Worm (Caenorhabditis elegans) whole organism, L3 larva: ENCODE measurements around the gene K10B2.4.

Experiments used
- R02D3.7 ChIP-seq: fragments of 150-350 bp; optimal IDR thresholded peaks from 2 replicates; lab custom pipeline; 2014; ENCODE audit warnings: missing biosample characterization, missing genetic modification characterization
- ZK546.5 ChIP-seq: sonication (generic microtip); optimal IDR thresholded peaks from 2 replicates; lab custom pipeline; 2017; ENCODE audit warnings: missing biosample characterization, missing genetic modification characterization
- aly-2 ChIP-seq: fragments of 150-350 bp; optimal IDR thresholded peaks from 2 replicates; lab custom pipeline; 2014; ENCODE audit warnings: missing biosample characterization, missing genetic modification characterization
- elt-3 ChIP-seq, 3 experiments: fragments of 150-350 bp in 1 of 3; sonication (generic microtip) in 2 of 3; optimal IDR thresholded peaks; 2 replicates in 2 of 3; 4 replicates in 1 of 3; lab custom pipeline; 2014 to 2017; ENCODE audit warnings: missing biosample characterization in 3 of 3, missing genetic modification characterization in 3 of 3
- hmg-11 ChIP-seq: sonication (generic microtip); optimal IDR thresholded peaks from 2 replicates; lab custom pipeline; 2016; ENCODE audit warnings: missing genetic modification characterization, missing compliant biosample characterization
- lsy-12 ChIP-seq: sonication (generic microtip); optimal IDR thresholded peaks from 2 replicates; lab custom pipeline; 2016; ENCODE audit warnings: mild to moderate bottlenecking, missing genetic modification characterization, missing compliant biosample characterization
- nhr-12 ChIP-seq: fragments of 150-350 bp; optimal IDR thresholded peaks from 2 replicates; lab custom pipeline; 2014; ENCODE audit warnings: missing biosample characterization, missing genetic modification characterization
- nhr-25 ChIP-seq: sonication (generic microtip); optimal IDR thresholded peaks from 2 replicates; lab custom pipeline; 2017; ENCODE audit warnings: missing biosample characterization, missing genetic modification characterization
- nhr-28 ChIP-seq: fragments of 150-350 bp; optimal IDR thresholded peaks from 2 replicates; lab custom pipeline; 2014; ENCODE audit warnings: missing biosample characterization, missing genetic modification characterization
- nhr-77 ChIP-seq: fragments of 150-350 bp; optimal IDR thresholded peaks from 2 replicates; lab custom pipeline; 2014; ENCODE audit warnings: missing biosample characterization, missing genetic modification characterization
- snpc-4 ChIP-seq: fragments of 150-350 bp; optimal IDR thresholded peaks from 2 replicates; lab custom pipeline; 2014; ENCODE audit warnings: missing biosample characterization, missing genetic modification characterization
- tbx-2 ChIP-seq: sonication (generic microtip); optimal IDR thresholded peaks from 2 replicates; lab custom pipeline; 2016; ENCODE audit warnings: mild to moderate bottlenecking, missing genetic modification characterization, missing compliant biosample characterization
- zag-1 ChIP-seq: fragments of 150-350 bp; optimal IDR thresholded peaks from 2 replicates; lab custom pipeline; 2014; ENCODE audit warnings: missing biosample characterization, missing genetic modification characterization

DNA sequence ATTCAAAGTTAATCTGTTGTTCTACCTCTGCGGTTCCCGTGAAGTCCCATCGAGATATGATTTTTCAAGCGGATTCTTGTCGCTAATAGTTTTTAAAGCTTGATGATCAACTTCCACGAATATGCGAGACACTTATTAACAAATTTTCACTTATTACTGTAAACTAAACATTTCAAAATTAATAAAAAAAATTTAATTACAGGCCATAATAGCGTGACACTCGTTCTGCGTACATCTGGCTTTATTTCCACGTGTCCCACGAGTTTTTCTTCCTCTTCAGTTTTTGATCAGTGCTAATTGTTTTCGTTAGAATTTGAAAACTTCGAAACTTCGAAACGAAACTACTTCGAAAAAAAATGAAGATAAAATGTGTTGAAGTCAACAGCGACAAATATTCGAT, 40.9 kb upstream of the K10B2.4 start, which contains the start of gene btb-2:
- no peak for TF ChIP-seq R02D3.7 (tag; lab: Kevin White, UChicago)
- TF ChIP-seq aly-2 (tag; lab: Kevin White, UChicago): no peak
- TF ChIP-seq elt-3 (tag; optimal IDR thresholded peaks at IDR 0.05; lab: Kevin White, UChicago): no peak
- TF ChIP-seq hmg-11 (tag; lab: Kevin White, UChicago): no peak
- TF ChIP-seq ZK546.5: no peak
- TF ChIP-seq nhr-77: no peak
- no peak for TF ChIP-seq lsy-12 (tag; lab: Kevin White, UChicago)
- TF ChIP-seq nhr-25 (tag; lab: Kevin White, UChicago): no peak
- TF ChIP-seq zag-1 (tag; lab: Kevin White, UChicago): no peak
- TF ChIP-seq snpc-4 (tag; lab: Kevin White, UChicago): no peak
- TF ChIP-seq nhr-12 (tag; lab: Kevin White, UChicago): no peak
- no peak for TF ChIP-seq tbx-2 (tag; lab: Kevin White, UChicago)
- TF ChIP-seq nhr-28 (tag; lab: Kevin White, UChicago): no peak
